Worm (Caenorhabditis elegans): ENCODE measurements around the gene K10D6.4.

Gene K10D6.4

DNA sequence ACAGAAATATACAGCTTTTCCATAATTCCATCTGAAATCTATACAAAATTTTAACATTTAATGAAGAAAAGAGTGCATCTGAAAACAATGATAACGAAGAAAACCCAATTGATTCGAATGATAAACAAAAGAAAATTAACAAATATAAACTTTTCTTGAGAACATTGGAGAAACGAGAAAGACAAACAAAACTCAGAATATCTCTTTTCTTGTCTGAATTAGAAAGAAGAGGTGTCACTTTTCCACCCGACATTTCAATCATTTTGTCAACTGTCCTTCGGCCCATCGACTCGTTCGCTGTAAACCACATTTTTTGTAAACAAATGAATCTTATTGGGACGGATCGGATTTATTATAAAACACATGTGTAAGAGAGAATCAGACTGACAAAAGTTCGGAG is 24.3 kb downstream of the K10D6.4 start, which contains the start of gene bgal-1 (continued):
- TF ChIP-seq sup-37 (GFP tag; optimal IDR thresholded peaks at IDR 0.05): no peak
- no peak for TF ChIP-seq xbp-1 (tag; optimal IDR thresholded peaks at IDR 0.05)
- TF ChIP-seq nhr-11 (tag; optimal IDR thresholded peaks at IDR 0.05): no peak
- TF ChIP-seq efl-1 (optimal IDR thresholded peaks at IDR 0.05): no peak
- no peak for TF ChIP-seq efl-1 (GFP tag; optimal IDR thresholded peaks at IDR 0.05 in 1 of 2)
- no peak for TF ChIP-seq unc-130 (tag; optimal IDR thresholded peaks at IDR 0.05)
- no peak for TF ChIP-seq unc-98 (GFP tag; IDR thresholded peaks at IDR 0.05)
- TF ChIP-seq zag-1 (tag; optimal IDR thresholded peaks at IDR 0.05): no peak
- peak; percentile 7 to 9 for TF ChIP-seq lsy-2 (tag; optimal IDR thresholded peaks at IDR 0.05)
- TF ChIP-seq nhr-77 (tag; optimal IDR thresholded peaks at IDR 0.05): no peak
- peak; percentile 65 for TF ChIP-seq ama-1 (optimal IDR thresholded peaks at IDR 0.05)
- no peak for TF ChIP-seq pqm-1 (tag; optimal IDR thresholded peaks at IDR 0.05)
- no peak for TF ChIP-seq ztf-4 (tag; optimal IDR thresholded peaks at IDR 0.05)
- peak; percentile 63 for TF ChIP-seq dsc-1 (tag; optimal IDR thresholded peaks at IDR 0.05)
- TF ChIP-seq mep-1 (tag; optimal IDR thresholded peaks at IDR 0.05): peak; percentile 7
- no peak for TF ChIP-seq aly-2 (tag; optimal IDR thresholded peaks at IDR 0.05)
- no peak for TF ChIP-seq rnt-1 (tag; optimal IDR thresholded peaks at IDR 0.05)
- TF ChIP-seq lin-13 (GFP tag; optimal IDR thresholded peaks at IDR 0.05): no peak
- TF ChIP-seq hlh-4 (tag; optimal IDR thresholded peaks at IDR 0.05): no peak
- TF ChIP-seq swsn-7 (tag; optimal IDR thresholded peaks at IDR 0.05): no peak
- TF ChIP-seq zip-4 (GFP tag; optimal IDR thresholded peaks at IDR 0.05): no peak
- TF ChIP-seq hlh-17 (GFP tag; optimal IDR thresholded peaks at IDR 0.05; ENCODE audit: borderline replicate concordance): no peak
- no peak for TF ChIP-seq nhr-76 (tag; optimal IDR thresholded peaks at IDR 0.05)
- no peak for TF ChIP-seq vab-15 (tag; optimal IDR thresholded peaks at IDR 0.05)
- no peak for TF ChIP-seq mab-9 (GFP tag; IDR thresholded peaks at IDR 0.05)
- no peak for TF ChIP-seq pag-3 (tag; optimal IDR thresholded peaks at IDR 0.05; ENCODE audit: borderline replicate concordance, insufficient read depth)

DNA sequence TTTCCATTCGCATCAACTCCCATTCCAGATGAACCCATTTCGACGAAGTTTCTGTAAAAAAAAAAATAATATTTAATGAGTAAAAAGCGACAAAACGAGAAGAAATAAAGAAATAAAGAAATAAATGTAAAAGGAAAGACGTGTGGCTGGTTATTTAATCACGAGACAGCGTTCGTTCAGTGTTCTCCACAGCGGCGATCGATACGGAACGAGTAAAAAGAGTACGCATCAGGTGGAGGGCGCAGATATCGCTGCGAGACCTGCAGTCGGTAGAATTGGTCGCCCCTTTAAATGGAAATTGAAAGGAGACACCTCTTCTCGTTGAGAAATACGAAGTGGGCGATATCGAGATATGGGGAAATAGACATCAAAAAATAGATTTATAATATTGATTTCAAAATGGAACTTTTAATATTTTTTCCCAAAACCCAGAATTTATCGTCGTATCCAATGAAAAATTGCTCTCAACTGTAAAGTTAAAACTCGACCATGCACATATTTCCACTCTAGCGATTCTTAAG is 27.0 kb downstream of the K10D6.4 start, which contains the start of gene pqn-70:
Gene pqn-70 (minus strand): TSS at position 51 of the 521 bp plus-strand sequence.
- peak; percentile 80 for TF ChIP-seq C16A3.4 (tag; optimal IDR thresholded peaks at IDR 0.05)
- TF ChIP-seq unc-30 (tag; optimal IDR thresholded peaks at IDR 0.05): no peak
- no peak for TF ChIP-seq tlp-1 (tag; optimal IDR thresholded peaks at IDR 0.05)
- peak; percentile 69 for TF ChIP-seq grh-1 (GFP tag; IDR thresholded peaks at IDR 0.05)
- peak; percentile 39 for TF ChIP-seq egl-13 (tag; optimal IDR thresholded peaks at IDR 0.05)
- peak; percentile 75 for TF ChIP-seq xbp-1 (tag; optimal IDR thresholded peaks at IDR 0.05)
- no peak for TF ChIP-seq aha-1 (tag; optimal IDR thresholded peaks at IDR 0.05)
- peak; percentile 25 for TF ChIP-seq zip-4 (GFP tag; optimal IDR thresholded peaks at IDR 0.05)
- TF ChIP-seq F16B12.6 (tag; optimal IDR thresholded peaks at IDR 0.05): peak; percentile 48
- no peak for TF ChIP-seq hlh-17 (GFP tag; optimal IDR thresholded peaks at IDR 0.05; ENCODE audit: borderline replicate concordance)
- peak; percentile 25 for TF ChIP-seq aly-2 (tag; optimal IDR thresholded peaks at IDR 0.05)
- no peak for TF ChIP-seq fkh-4 (tag; optimal IDR thresholded peaks at IDR 0.05; ENCODE audit: borderline replicate concordance)
- TF ChIP-seq mdl-1 (tag; optimal IDR thresholded peaks at IDR 0.05): peak in 1 of 2 experiments; percentile 78
- peak; percentile 37 for TF ChIP-seq fkh-10 (GFP tag; optimal IDR thresholded peaks at IDR 0.05)
- TF ChIP-seq lin-39 (tag; optimal IDR thresholded peaks at IDR 0.05): peak; percentile 23
- peak; percentile 84 for TF ChIP-seq rnt-1 (tag; optimal IDR thresholded peaks at IDR 0.05)
- no peak for TF ChIP-seq nhr-28 (tag; optimal IDR thresholded peaks at IDR 0.05)
- peak; percentile 70 for TF ChIP-seq skn-1 (tag; optimal IDR thresholded peaks at IDR 0.05)
- no peak for TF ChIP-seq ces-1 (GFP tag; optimal IDR thresholded peaks at IDR 0.05)
- peak; percentile 48 for TF ChIP-seq nhr-77 (tag; optimal IDR thresholded peaks at IDR 0.05)
- peak; percentile 81 to 89 for TF ChIP-seq efl-1 (optimal IDR thresholded peaks at IDR 0.05)
- peak; percentile 68 to 97 for TF ChIP-seq efl-1 (GFP tag; optimal IDR thresholded peaks at IDR 0.05 in 1 of 2)
- peak; percentile 74 for TF ChIP-seq fkh-8 (tag; optimal IDR thresholded peaks at IDR 0.05)
- TF ChIP-seq C34B4.2 (tag; optimal IDR thresholded peaks at IDR 0.05): no peak
- peak; percentile 79 for TF ChIP-seq nhr-90 (tag; optimal IDR thresholded peaks at IDR 0.05; ENCODE audit: poor library complexity)
- TF ChIP-seq nhr-237 (tag; optimal IDR thresholded peaks at IDR 0.05): peak; percentile 39
- TF ChIP-seq nhr-19 (GFP tag; conservative IDR thresholded peaks at IDR 0.05): peak; percentile 83
- TF ChIP-seq nhr-71 (tag; optimal IDR thresholded peaks at IDR 0.05): peak; percentile 91
- TF ChIP-seq lsy-2 (tag; optimal IDR thresholded peaks at IDR 0.05): peak; percentile 84 to 85
- TF ChIP-seq lir-3 (tag; optimal IDR thresholded peaks at IDR 0.05; ENCODE audit: poor library complexity): peak; percentile 74
- peak; percentile 28 for TF ChIP-seq fos-1 (tag; optimal IDR thresholded peaks at IDR 0.05)
- TF ChIP-seq dsc-1 (tag; optimal IDR thresholded peaks at IDR 0.05): peak; percentile 66
- TF ChIP-seq nhr-11 (tag; optimal IDR thresholded peaks at IDR 0.05): peak; percentile 12
- peak; percentile 61 for TF ChIP-seq pax-3 (tag; optimal IDR thresholded peaks at IDR 0.05)
- TF ChIP-seq nhr-84 (tag; optimal IDR thresholded peaks at IDR 0.05): no peak
- no peak for TF ChIP-seq ceh-8 (GFP tag; optimal IDR thresholded peaks at IDR 0.05)

All from whole organism, L1 larva.